Worm (Caenorhabditis elegans): ENCODE data around the gene Y53G8AL.3.

The Y53G8AL.3 gene

ce11 chrIII:3271682-3272081, 18.7 kb upstream of the Y53G8AL.3 start (continued):
- TF ChIP-seq sox-4 (tag; optimal IDR thresholded peaks at IDR 0.05), result no peak
- TF ChIP-seq ceh-2 (tag; optimal IDR thresholded peaks at IDR 0.05), result peak; percentile 54
- peak; percentile 45 for TF ChIP-seq ceh-14 (tag; optimal IDR thresholded peaks at IDR 0.05)
- TF ChIP-seq ceh-34 (tag; optimal IDR thresholded peaks at IDR 0.05), result peak; percentile 64
- TF ChIP-seq hlh-15 (tag; optimal IDR thresholded peaks at IDR 0.05), result no peak
- TF ChIP-seq ceh-30 (tag; optimal IDR thresholded peaks at IDR 0.05), result no peak
- TF ChIP-seq elt-4 (tag; optimal IDR thresholded peaks at IDR 0.05), result no peak
- TF ChIP-seq C08G9.2 (tag; optimal IDR thresholded peaks at IDR 0.05), result no peak
- no peak for TF ChIP-seq lin-11 (tag; optimal IDR thresholded peaks at IDR 0.05)
- no peak for TF ChIP-seq fkh-10 (GFP tag; optimal IDR thresholded peaks at IDR 0.05)
- TF ChIP-seq mec-3 (tag; optimal IDR thresholded peaks at IDR 0.05; ENCODE audit: borderline replicate concordance), result no peak
- no peak for TF ChIP-seq eyg-1 (tag; optimal IDR thresholded peaks at IDR 0.05)
- TF ChIP-seq rnt-1 (tag; optimal IDR thresholded peaks at IDR 0.05), result peak; percentile 84
- TF ChIP-seq unc-86 (tag; optimal IDR thresholded peaks at IDR 0.05), result no peak
- TF ChIP-seq gmeb-2 (tag; optimal IDR thresholded peaks at IDR 0.05), result no peak
- TF ChIP-seq T23F11.4 (GFP tag; optimal IDR thresholded peaks at IDR 0.05), result no peak
- peak; percentile 47 for TF ChIP-seq madf-2 (tag; optimal IDR thresholded peaks at IDR 0.05)
- no peak for TF ChIP-seq K09A11.1 (tag; optimal IDR thresholded peaks at IDR 0.05; ENCODE audit: insufficient read depth)
- TF ChIP-seq sox-2 (GFP tag; IDR thresholded peaks at IDR 0.05), result no peak
- peak; percentile 14 for TF ChIP-seq elt-2 (tag; optimal IDR thresholded peaks at IDR 0.05)
- no peak for TF ChIP-seq tbx-7 (tag; optimal IDR thresholded peaks at IDR 0.05)
- no peak for TF ChIP-seq fkh-6 (tag; optimal IDR thresholded peaks at IDR 0.05)
- TF ChIP-seq dve-1 (tag; optimal IDR thresholded peaks at IDR 0.05), result peak; percentile 45
- TF ChIP-seq pax-1 (tag; optimal IDR thresholded peaks at IDR 0.05), result no peak
- peak; percentile 4 for TF ChIP-seq hlh-8 (tag; optimal IDR thresholded peaks at IDR 0.05)
- peak; percentile 70 for TF ChIP-seq nfya-1 (tag; optimal IDR thresholded peaks at IDR 0.05)
- no peak for TF ChIP-seq hlh-6 (tag; optimal IDR thresholded peaks at IDR 0.05)
- no peak for TF ChIP-seq nhr-11 (tag; optimal IDR thresholded peaks at IDR 0.05)
- no peak for TF ChIP-seq ama-1 (optimal IDR thresholded peaks at IDR 0.05)
- no peak for TF ChIP-seq pag-3 (tag; optimal IDR thresholded peaks at IDR 0.05; ENCODE audit: borderline replicate concordance)
- TF ChIP-seq ceh-24 (tag; optimal IDR thresholded peaks at IDR 0.05), result no peak
- TF ChIP-seq lim-6 (tag; optimal IDR thresholded peaks at IDR 0.05), result no peak
- peak; percentile 79 for TF ChIP-seq unc-55 (GFP tag; optimal IDR thresholded peaks at IDR 0.05)
- TF ChIP-seq C38D4.7 (GFP tag; optimal IDR thresholded peaks at IDR 0.05), result peak; percentile 18
- TF ChIP-seq hlh-13 (GFP tag; optimal IDR thresholded peaks at IDR 0.05), result no peak
- TF ChIP-seq pqm-1 (tag; optimal IDR thresholded peaks at IDR 0.05), result no peak
- peak; percentile 33 for TF ChIP-seq sdc-2 (tag; optimal IDR thresholded peaks at IDR 0.05)
- TF ChIP-seq F13H6.1 (tag; optimal IDR thresholded peaks at IDR 0.05), result no peak
- TF ChIP-seq ceh-19 (GFP tag; optimal IDR thresholded peaks at IDR 0.05), result no peak

ce11 chrIII:3266602-3267001, 13.7 kb upstream of the Y53G8AL.3 start, which contains the start of gene Y53G8AM.7:
Gene Y53G8AM.7 (minus strand): TSS chrIII:3266702.
- TF ChIP-seq tbx-7 (tag; optimal IDR thresholded peaks at IDR 0.05) (no peak), lim-6 (tag; optimal IDR thresholded peaks at IDR 0.05) (no peak), odd-2 (tag; optimal IDR thresholded peaks at IDR 0.05) (no peak), npax-4 (tag; optimal IDR thresholded peaks at IDR 0.05) (no peak), sox-2 (GFP tag; IDR thresholded peaks at IDR 0.05) (no peak), ceh-45 (GFP tag; IDR thresholded peaks at IDR 0.05) (no peak), ceh-19 (GFP tag; optimal IDR thresholded peaks at IDR 0.05) (no peak), dve-1 (tag; optimal IDR thresholded peaks at IDR 0.05) (no peak), fkh-6 (tag; optimal IDR thresholded peaks at IDR 0.05) (no peak), elt-4 (tag; optimal IDR thresholded peaks at IDR 0.05) (no peak), ttx-3 (tag; optimal IDR thresholded peaks at IDR 0.05) (no peak), C08G9.2 (tag; optimal IDR thresholded peaks at IDR 0.05) (no peak), ceh-34 (tag; optimal IDR thresholded peaks at IDR 0.05) (no peak)

Data from whole organism, late embryonic.